Fruit fly (Drosophila melanogaster) whole organism, pupa: Measurements from ENCODE around the gene CG32813.

Experiments
- CG12605 ChIP-seq: fragments of 200-800 bp; sonication (Bioruptor generic); IDR thresholded peaks from 2 replicates; pipeline ENCODE4 v1.3.6; 2022; ENCODE audit warnings: missing biosample characterization, missing genetic modification characterization
- CG32121 ChIP-seq: fragments of 200-800 bp; sonication (Bioruptor generic); IDR thresholded peaks from 2 replicates; pipeline ENCODE4 v1.3.6; 2022; ENCODE audit warnings: missing biosample characterization, missing genetic modification characterization
- CG4496 ChIP-seq: fragments of 200-800 bp; sonication (Bioruptor generic); IDR thresholded peaks from 3 replicates; pipeline ENCODE4 v1.3.6; 2022; ENCODE audit warnings: missing biosample characterization, missing genetic modification characterization
- CG8301 ChIP-seq: fragments of 200-800 bp; sonication (Bioruptor generic); optimal IDR thresholded peaks from 2 replicates; lab custom pipeline; 2018; ENCODE audit warnings: missing biosample characterization, mild to moderate bottlenecking, missing genetic modification characterization
- CG9948 ChIP-seq: fragments of 200-800 bp; sonication (Bioruptor generic); optimal IDR thresholded peaks from 2 replicates; lab custom pipeline; 2018; ENCODE audit warnings: missing biosample characterization, mild to moderate bottlenecking, missing genetic modification characterization, moderate library complexity
- Pif1A ChIP-seq: fragments of 200-800 bp; sonication (Bioruptor generic); optimal IDR thresholded peaks from 3 replicates; lab custom pipeline; 2016; ENCODE audit warnings: missing biosample characterization, missing genetic modification characterization
- rn ChIP-seq: fragments of 200-800 bp; sonication (Bioruptor generic); IDR thresholded peaks from 2 replicates; pipeline ENCODE4 v1.3.6; 2022; ENCODE audit warnings: missing biosample characterization, missing genetic modification characterization

DNA sequence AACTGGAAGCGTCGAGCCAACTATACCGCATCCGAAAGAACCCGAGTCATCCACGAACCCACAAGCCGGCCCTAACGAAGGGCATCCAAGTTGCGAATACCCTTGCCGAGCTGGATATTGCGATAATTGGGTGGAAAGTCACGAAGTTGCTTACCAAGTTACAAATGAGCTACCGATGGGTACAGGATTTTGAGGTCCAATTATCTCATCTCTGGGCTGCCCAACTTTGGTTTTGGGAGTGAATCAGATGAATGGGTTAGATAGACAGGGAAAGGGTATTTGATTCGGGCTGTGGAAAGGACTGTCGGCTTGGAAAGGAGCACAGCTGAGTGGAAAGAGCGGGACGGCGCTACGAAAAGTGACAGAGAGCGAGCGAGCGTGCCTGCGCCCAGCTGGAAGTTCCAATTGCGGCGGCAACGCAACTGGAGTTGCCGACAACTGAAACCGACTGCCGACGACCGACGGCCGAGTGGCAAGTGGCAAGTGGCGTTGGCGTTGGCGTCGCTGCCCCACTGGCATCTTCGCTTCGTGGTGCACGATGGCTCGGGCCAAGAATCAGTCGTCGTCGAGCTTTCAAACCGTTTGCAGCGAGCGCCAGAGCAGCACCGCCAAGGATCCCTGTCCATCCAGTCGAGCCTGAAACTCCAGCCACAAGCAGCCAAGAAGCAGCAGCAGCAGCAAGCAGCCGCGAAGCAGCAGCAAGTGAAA is 30.7 kb downstream of the CG32813 start:
- TF ChIP-seq Pif1A (GFP tag; lab: Kevin White, UChicago) (no peak), CG4496 (GFP tag; lab: Robert Waterston, UW) (0 out of 3 replicates have a peak, but pooled peaks have one; percentile 26), CG32121 (GFP tag; lab: Robert Waterston, UW) (no peak), CG12605 (no peak), rn (GFP tag; lab: Robert Waterston, UW) (no peak), CG8301 (peak; percentile 30), CG9948 (peak; percentile 42)
